Fruit fly (Drosophila melanogaster) whole organism, prepupa: Measurements from ENCODE around the gene CG32483.

Experiments used
- CG10631 ChIP-seq: fragments of 200-800 bp; sonication (Bioruptor generic); optimal IDR thresholded peaks from 2 replicates; lab custom pipeline; 2016; ENCODE audit warnings: missing biosample characterization, missing genetic modification characterization
- CG10669 ChIP-seq: fragments of 200-800 bp; sonication (Bioruptor generic); optimal IDR thresholded peaks from 3 replicates; lab custom pipeline; 2018; ENCODE audit warnings: missing biosample characterization, mild to moderate bottlenecking, missing genetic modification characterization, moderate library complexity
- CG11294 ChIP-seq: fragments of 200-800 bp; sonication (Bioruptor generic); IDR thresholded peaks from 2 replicates; pipeline ENCODE4 v1.3.6; 2022; ENCODE audit warnings: missing biosample characterization, missing genetic modification characterization
- CG11762 ChIP-seq: fragments of 200-800 bp; sonication (Bioruptor generic); optimal IDR thresholded peaks from 3 replicates; lab custom pipeline; 2016; ENCODE audit warnings: missing biosample characterization, missing genetic modification characterization; ENCODE audit not compliant: insufficient read depth
- CG15336 ChIP-seq: fragments of 200-800 bp; sonication (Bioruptor generic); IDR thresholded peaks from 2 replicates; pipeline ENCODE4 v1.3.6; 2022; ENCODE audit warnings: missing biosample characterization, missing genetic modification characterization
- CG16779 ChIP-seq: fragments of 200-800 bp; sonication (Bioruptor generic); optimal IDR thresholded peaks from 3 replicates; lab custom pipeline; 2017; ENCODE audit warnings: missing biosample characterization, mild to moderate bottlenecking, missing genetic modification characterization
- CG31627 ChIP-seq: fragments of 200-800 bp; sonication (Bioruptor generic); optimal IDR thresholded peaks from 3 replicates; lab custom pipeline; 2016; ENCODE audit warnings: missing biosample characterization, missing genetic modification characterization
- CG32006 ChIP-seq: fragments of 200-800 bp; sonication (Bioruptor generic); optimal IDR thresholded peaks from 3 replicates; lab custom pipeline; 2017; ENCODE audit warnings: missing biosample characterization, mild to moderate bottlenecking, missing genetic modification characterization
- CG34406 ChIP-seq: fragments of 200-800 bp; sonication (Bioruptor generic); optimal IDR thresholded peaks from 3 replicates; lab custom pipeline; 2016; ENCODE audit warnings: missing biosample characterization, missing genetic modification characterization
- CG3919 ChIP-seq: fragments of 200-800 bp; sonication (Bioruptor generic); optimal IDR thresholded peaks from 3 replicates; lab custom pipeline; 2016; ENCODE audit warnings: missing biosample characterization, missing genetic modification characterization
- CG4318 ChIP-seq: fragments of 200-800 bp; sonication (Bioruptor generic); optimal IDR thresholded peaks from 3 replicates; lab custom pipeline; 2017; ENCODE audit warnings: missing biosample characterization, mild to moderate bottlenecking, missing genetic modification characterization
- CG6163 ChIP-seq: fragments of 200-800 bp; sonication (Bioruptor generic); IDR thresholded peaks from 3 replicates; pipeline ENCODE4 v1.3.6; 2022; ENCODE audit warnings: missing biosample characterization, missing genetic modification characterization
- CG6276 ChIP-seq: fragments of 200-800 bp; sonication (Bioruptor generic); optimal IDR thresholded peaks from 2 replicates; lab custom pipeline; 2017; ENCODE audit warnings: missing biosample characterization, mild to moderate bottlenecking, missing genetic modification characterization
- CG6792 ChIP-seq: fragments of 200-800 bp; sonication (Bioruptor generic); optimal IDR thresholded peaks from 3 replicates; lab custom pipeline; 2016; ENCODE audit warnings: missing biosample characterization, missing genetic modification characterization
- CG6808 ChIP-seq: fragments of 200-800 bp; sonication (Bioruptor generic); optimal IDR thresholded peaks from 3 replicates; lab custom pipeline; 2017; ENCODE audit warnings: missing biosample characterization, missing genetic modification characterization, mild to moderate bottlenecking, moderate library complexity, missing genetic modification reagents
- CG6854 ChIP-seq: fragments of 200-800 bp; sonication (Bioruptor generic); optimal IDR thresholded peaks from 2 replicates; lab custom pipeline; 2017; ENCODE audit warnings: missing biosample characterization, mild to moderate bottlenecking, missing genetic modification characterization
- CG8119 ChIP-seq: fragments of 200-800 bp; sonication (Bioruptor generic); IDR thresholded peaks from 3 replicates; pipeline ENCODE4 v1.3.6; 2022; ENCODE audit warnings: missing biosample characterization, missing genetic modification characterization
- CG8632 ChIP-seq: fragments of 200-800 bp; sonication (Bioruptor generic); optimal IDR thresholded peaks from 3 replicates; lab custom pipeline; 2016; ENCODE audit warnings: missing biosample characterization, missing genetic modification characterization
- CG9139 ChIP-seq: fragments of 200-800 bp; sonication (Bioruptor generic); optimal IDR thresholded peaks from 3 replicates; lab custom pipeline; 2017; ENCODE audit warnings: missing biosample characterization, mild to moderate bottlenecking, missing genetic modification characterization
- Eip75B ChIP-seq: fragments of 200-800 bp; sonication (Bioruptor generic); optimal IDR thresholded peaks from 3 replicates; lab custom pipeline; 2016; ENCODE audit warnings: missing biosample characterization, missing genetic modification characterization
- Eip78C ChIP-seq: fragments of 200-800 bp; sonication (Bioruptor generic); peaks from one replicate; lab custom pipeline; 2016; ENCODE audit warnings: missing biosample characterization, missing genetic modification characterization
- Eip93F ChIP-seq: fragments of 200-800 bp; sonication (Bioruptor generic); optimal IDR thresholded peaks from 2 replicates; lab custom pipeline; 2016; ENCODE audit warnings: missing biosample characterization, mild to moderate bottlenecking, missing genetic modification characterization
- Ets96B ChIP-seq: fragments of 200-800 bp; optimal IDR thresholded peaks from 2 replicates; lab custom pipeline; 2019; ENCODE audit warnings: missing biosample characterization, mild to moderate bottlenecking, missing genetic modification characterization, moderate library complexity
- Gug ChIP-seq: fragments of 200-800 bp; sonication (Bioruptor generic); IDR thresholded peaks from 2 replicates; pipeline ENCODE4 v1.3.6; 2022; ENCODE audit warnings: missing biosample characterization, missing genetic modification characterization
- Hr38 ChIP-seq: sonication (Bioruptor generic); optimal IDR thresholded peaks from 2 replicates; lab custom pipeline; 2016; ENCODE audit warnings: missing biosample characterization, missing genetic modification characterization
- Hr39 ChIP-seq: fragments of 200-800 bp; sonication (Bioruptor generic); optimal IDR thresholded peaks from 2 replicates; lab custom pipeline; 2016; ENCODE audit warnings: missing biosample characterization, missing genetic modification characterization
- Hr4 ChIP-seq: fragments of 200-800 bp; sonication (Bioruptor generic); optimal IDR thresholded peaks from 3 replicates; lab custom pipeline; 2016; ENCODE audit warnings: missing biosample characterization, missing genetic modification characterization
- Lpt ChIP-seq: fragments of 200-800 bp; sonication (Bioruptor generic); optimal IDR thresholded peaks from 3 replicates; lab custom pipeline; 2016; ENCODE audit warnings: missing biosample characterization, missing genetic modification characterization
- Met ChIP-seq: fragments of 200-800 bp; sonication (Bioruptor generic); optimal IDR thresholded peaks from 3 replicates; lab custom pipeline; 2016; ENCODE audit warnings: missing biosample characterization, missing genetic modification characterization
- OdsH ChIP-seq: fragments of 200-800 bp; sonication (Bioruptor generic); optimal IDR thresholded peaks from 3 replicates; lab custom pipeline; 2016; ENCODE audit warnings: missing biosample characterization, missing genetic modification characterization
- Smox ChIP-seq: fragments of 200-800 bp; sonication (Bioruptor generic); optimal IDR thresholded peaks from 3 replicates; lab custom pipeline; 2016; ENCODE audit warnings: missing biosample characterization, missing genetic modification characterization
- Sox102F ChIP-seq: fragments of 200-800 bp; sonication (Bioruptor generic); optimal IDR thresholded peaks from 2 replicates; lab custom pipeline; 2016; ENCODE audit warnings: missing biosample characterization, mild to moderate bottlenecking, missing genetic modification characterization
- Sox14 ChIP-seq: fragments of 200-800 bp; sonication (Bioruptor generic); optimal IDR thresholded peaks from 3 replicates; lab custom pipeline; 2016; ENCODE audit warnings: missing biosample characterization, missing genetic modification characterization
- achi ChIP-seq: fragments of 200-800 bp; sonication (Bioruptor generic); optimal IDR thresholded peaks from 3 replicates; lab custom pipeline; 2016; ENCODE audit warnings: missing biosample characterization, missing genetic modification characterization
- acj6 ChIP-seq: fragments of 200-800 bp; sonication (Bioruptor generic); optimal IDR thresholded peaks from 3 replicates; lab custom pipeline; 2016; ENCODE audit warnings: missing biosample characterization, missing genetic modification characterization
- dac ChIP-seq: fragments of 200-800 bp; sonication (Bioruptor generic); optimal IDR thresholded peaks from 2 replicates; lab custom pipeline; 2017; ENCODE audit warnings: missing biosample characterization, mild to moderate bottlenecking, missing genetic modification characterization
- eg ChIP-seq: fragments of 200-800 bp; sonication (Bioruptor generic); IDR thresholded peaks from 3 replicates; pipeline ENCODE4 v1.3.6; 2022; ENCODE audit warnings: missing biosample characterization, missing genetic modification characterization
- esn ChIP-seq: fragments of 200-800 bp; sonication (Bioruptor generic); optimal IDR thresholded peaks from 2 replicates; lab custom pipeline; 2016; ENCODE audit warnings: missing biosample characterization, mild to moderate bottlenecking, missing genetic modification characterization, moderate library complexity
- lz ChIP-seq: fragments of 200-800 bp; sonication (Bioruptor generic); optimal IDR thresholded peaks from 3 replicates; lab custom pipeline; 2016; ENCODE audit warnings: missing biosample characterization, missing genetic modification characterization
- pdm3 ChIP-seq: fragments of 200-800 bp; sonication (Bioruptor generic); optimal IDR thresholded peaks from 3 replicates; lab custom pipeline; 2016; ENCODE audit warnings: missing biosample characterization, missing genetic modification characterization
- salr ChIP-seq, 2 experiments: fragments of 200-800 bp; sonication (Bioruptor generic); optimal IDR thresholded peaks; 3 replicates each; lab custom pipeline; 2016 to 2018; ENCODE audit warnings: missing biosample characterization in 2 of 2, missing genetic modification characterization in 2 of 2, mild to moderate bottlenecking in 1 of 2
- spab ChIP-seq: fragments of 200-800 bp; sonication (Bioruptor generic); optimal IDR thresholded peaks from 2 replicates; lab custom pipeline; 2017; ENCODE audit warnings: missing biosample characterization, mild to moderate bottlenecking, missing genetic modification characterization, missing genetic modification reagents
- ss ChIP-seq, 2 experiments: fragments of 200-800 bp; sonication (Bioruptor generic); optimal IDR thresholded peaks; 2 replicates in 1 of 2; 3 replicates in 1 of 2; lab custom pipeline; 2017 to 2018; ENCODE audit warnings: mild to moderate bottlenecking in 2 of 2, missing biosample characterization in 2 of 2, missing genetic modification characterization in 2 of 2, moderate library complexity in 1 of 2

CG32483 gene

DNA sequence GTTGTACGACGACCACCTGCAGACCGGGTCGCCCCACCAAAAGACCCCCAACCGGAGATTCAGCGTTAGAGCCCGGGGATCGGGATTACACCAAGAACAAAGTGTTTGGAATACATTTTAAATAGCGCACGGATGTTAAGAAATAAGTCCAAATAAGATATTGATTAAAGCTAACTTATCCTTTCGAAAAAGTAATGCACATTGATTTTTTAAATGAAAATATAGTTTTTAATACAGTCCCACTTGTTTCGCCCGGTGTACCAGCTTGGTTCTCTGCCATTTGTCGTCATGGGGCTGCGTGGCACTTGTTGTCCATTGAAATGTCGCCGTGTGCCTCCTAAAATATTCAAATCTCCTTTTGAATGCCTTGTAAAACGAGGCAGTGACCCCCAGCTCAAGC, 31.1 kb upstream of the CG32483 start:
- peak; percentile 19 for TF ChIP-seq pdm3 (GFP tag; lab: Kevin White, UChicago)
- TF ChIP-seq Ets96B (tag; lab: Kevin White, UChicago), result no peak
- peak; percentile 83 for TF ChIP-seq eg (GFP tag; lab: Robert Waterston, UW)
- TF ChIP-seq CG3919 (GFP tag; lab: Kevin White, UChicago), result peak; percentile 41
- TF ChIP-seq OdsH (GFP tag; lab: Kevin White, UChicago), result peak; percentile 40
- TF ChIP-seq CG4318 (GFP tag; lab: Kevin White, UChicago), result peak; percentile 57
- TF ChIP-seq ss (GFP tag; optimal IDR thresholded peaks at IDR 0.05; lab: Kevin White, UChicago), result no peak
- peak; percentile 6 for TF ChIP-seq esn
- no peak for TF ChIP-seq Met
- no peak for TF ChIP-seq CG6854 (GFP tag; lab: Kevin White, UChicago)
- TF ChIP-seq CG6163 (GFP tag; lab: Robert Waterston, UW), result peak; percentile 83; the same call in 2 of the 3 replicates
- no peak for TF ChIP-seq Hr39 (GFP tag; lab: Kevin White, UChicago)
- TF ChIP-seq CG11294 (GFP tag; lab: Robert Waterston, UW), result peak; percentile 65
- TF ChIP-seq Sox102F (GFP tag; lab: Kevin White, UChicago), result no peak
- peak; percentile 8 for TF ChIP-seq lz (GFP tag; lab: Kevin White, UChicago)
- TF ChIP-seq CG6792, result no peak
- peak; percentile 83 for TF ChIP-seq CG8119 (GFP tag; lab: Robert Waterston, UW)
- no peak for TF ChIP-seq CG34406 (GFP tag; lab: Kevin White, UChicago)
- TF ChIP-seq salr (GFP tag; optimal IDR thresholded peaks at IDR 0.05; lab: Kevin White, UChicago), result peak in 1 of 2 experiments; percentile 57
- no peak for TF ChIP-seq CG16779
- peak; percentile 56 for TF ChIP-seq dac (GFP tag; lab: Kevin White, UChicago)
- TF ChIP-seq Lpt, result peak; percentile 50
- TF ChIP-seq CG9139 (GFP tag; lab: Kevin White, UChicago), result no peak
- TF ChIP-seq CG8632 (GFP tag; lab: Kevin White, UChicago), result no peak
- TF ChIP-seq CG10669 (GFP tag; lab: Kevin White, UChicago), result no peak
- TF ChIP-seq achi (GFP tag; lab: Kevin White, UChicago), result peak; percentile 59
- peak; percentile 40 for TF ChIP-seq Eip75B (GFP tag; lab: Kevin White, UChicago)
- TF ChIP-seq Hr38 (GFP tag; lab: Kevin White, UChicago), result no peak
- TF ChIP-seq CG10631 (GFP tag; lab: Kevin White, UChicago), result peak; percentile 66
- TF ChIP-seq CG32006, result peak; percentile 82
- no peak for TF ChIP-seq Smox
- no peak for TF ChIP-seq CG11762
- TF ChIP-seq spab (GFP tag; lab: Kevin White, UChicago), result no peak
- peak; percentile 66 for TF ChIP-seq Gug (GFP tag; lab: Robert Waterston, UW)
- TF ChIP-seq Sox14 (GFP tag; lab: Kevin White, UChicago), result peak; percentile 21
- TF ChIP-seq CG31627, result no peak
- TF ChIP-seq Eip78C (GFP tag; lab: Kevin White, UChicago), result peak; percentile 38
- peak; percentile 21 for TF ChIP-seq acj6 (GFP tag; lab: Kevin White, UChicago)
- TF ChIP-seq CG6276, result peak; percentile 39
- no peak for TF ChIP-seq CG6808 (GFP tag; lab: Kevin White, UChicago)
- TF ChIP-seq CG15336, result peak; percentile 87
- TF ChIP-seq Eip93F (GFP tag; lab: Kevin White, UChicago), result no peak
- peak; percentile 47 for TF ChIP-seq Hr4

DNA sequence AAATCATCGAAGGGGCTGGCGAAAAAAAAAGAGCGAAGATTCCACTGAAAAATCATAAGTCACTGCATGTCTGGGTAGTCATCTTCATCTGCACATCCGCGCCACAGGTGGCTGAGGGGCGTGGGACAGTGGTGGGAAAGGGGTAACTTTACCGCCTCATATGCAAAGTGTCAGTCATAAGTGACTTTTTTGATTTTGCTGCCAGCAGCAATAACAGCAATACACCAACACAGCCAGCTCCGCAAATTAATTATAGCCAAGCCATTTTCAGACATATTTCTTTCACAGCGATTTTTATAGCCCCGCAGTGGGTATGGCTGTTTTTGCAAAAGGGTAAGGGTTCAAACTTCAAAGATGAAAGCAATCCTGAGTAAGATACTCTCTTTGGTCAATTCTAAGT, 28.5 kb upstream of the CG32483 start:
- TF ChIP-seq CG32006 (peak; percentile 0), Eip78C (GFP tag; lab: Kevin White, UChicago) (peak; percentile 21), CG9139 (GFP tag; lab: Kevin White, UChicago) (no peak), lz (GFP tag; lab: Kevin White, UChicago) (no peak), OdsH (GFP tag; lab: Kevin White, UChicago) (no peak), pdm3 (GFP tag; lab: Kevin White, UChicago) (no peak)
